Worm (Caenorhabditis elegans) whole organism, L1 larva: ENCODE data around the gene F52C9.3.

ENCODE experiments used
- C16A3.4 ChIP-seq: fragments of 150-350 bp; optimal IDR thresholded peaks from 2 replicates; lab custom pipeline; 2014; ENCODE audit warnings: missing biosample characterization, missing genetic modification characterization
- C34B4.2 ChIP-seq: sonication (generic microtip); optimal IDR thresholded peaks from 2 replicates; lab custom pipeline; 2017; ENCODE audit warnings: mild to moderate bottlenecking, missing genetic modification characterization, missing compliant biosample characterization
- F16B12.6 ChIP-seq: fragments of 150-350 bp; optimal IDR thresholded peaks from 2 replicates; lab custom pipeline; 2014; ENCODE audit warnings: missing biosample characterization, missing genetic modification characterization
- Y116A8C.19 ChIP-seq: sonication (generic microtip); optimal IDR thresholded peaks from 2 replicates; lab custom pipeline; 2016; ENCODE audit warnings: missing compliant biosample characterization, missing genetic modification characterization, borderline replicate concordance
- aha-1 ChIP-seq: fragments of 150-350 bp; optimal IDR thresholded peaks from 2 replicates; lab custom pipeline; 2014; ENCODE audit warnings: missing biosample characterization, missing genetic modification characterization
- blmp-1 ChIP-seq: fragments of 150-350 bp; optimal IDR thresholded peaks from 2 replicates; lab custom pipeline; 2014; ENCODE audit warnings: missing biosample characterization, missing genetic modification characterization
- ceh-63 ChIP-seq: fragments of 200-800 bp; sonication (Bioruptor generic); optimal IDR thresholded peaks from 2 replicates; lab custom pipeline; 2018; ENCODE audit warnings: mild to moderate bottlenecking, missing genetic modification characterization, missing compliant biosample characterization
- ceh-82 ChIP-seq, 3 experiments: fragments of 150-350 bp in 1 of 3; sonication (generic microtip) in 2 of 3; optimal IDR thresholded peaks; 2 replicates each; lab custom pipeline; 2014 to 2017; ENCODE audit warnings: missing biosample characterization in 3 of 3, missing genetic modification characterization in 3 of 3
- ceh-88 ChIP-seq: fragments of 200-800 bp; sonication (Bioruptor generic); IDR thresholded peaks from 2 replicates; pipeline ENCODE4 v1.3.6; 2022; ENCODE audit warnings: missing genetic modification characterization, missing compliant biosample characterization
- ceh-90 ChIP-seq: sonication (generic microtip); optimal IDR thresholded peaks from 2 replicates; lab custom pipeline; 2016; ENCODE audit warnings: missing genetic modification characterization, missing compliant biosample characterization
- efl-3 ChIP-seq: fragments of 200-800 bp; sonication (Bioruptor generic); optimal IDR thresholded peaks from 2 replicates; lab custom pipeline; 2018; ENCODE audit warnings: mild to moderate bottlenecking, missing genetic modification characterization, missing compliant biosample characterization
- egl-13 ChIP-seq: sonication (generic microtip); optimal IDR thresholded peaks from 2 replicates; lab custom pipeline; 2016; ENCODE audit warnings: missing genotype, missing genetic modification reagents, missing genetic modification characterization, missing compliant biosample characterization
- ets-5 ChIP-seq: fragments of 200-800 bp; sonication (Bioruptor generic); IDR thresholded peaks from 2 replicates; pipeline ENCODE4 v1.3.6; 2022; ENCODE audit warnings: missing genetic modification characterization, missing compliant biosample characterization
- fkh-8 ChIP-seq: sonication (generic microtip); optimal IDR thresholded peaks from 2 replicates; lab custom pipeline; 2016; ENCODE audit warnings: mild to moderate bottlenecking, missing genetic modification characterization, missing compliant biosample characterization
- hlh-17 ChIP-seq: fragments of 200-800 bp; sonication (Bioruptor generic); optimal IDR thresholded peaks from 2 replicates; lab custom pipeline; 2018; ENCODE audit warnings: missing genetic modification characterization, mild to moderate bottlenecking, missing compliant biosample characterization, moderate library complexity, borderline replicate concordance
- hlh-4 ChIP-seq: sonication (generic microtip); optimal IDR thresholded peaks from 2 replicates; lab custom pipeline; 2016; ENCODE audit warnings: mild to moderate bottlenecking, missing genetic modification characterization, missing compliant biosample characterization
- hpl-2 ChIP-seq: fragments of 150-350 bp; optimal IDR thresholded peaks from 2 replicates; lab custom pipeline; 2014; ENCODE audit warnings: missing biosample characterization, missing genetic modification reagents, missing genetic modification characterization
- irx-1 ChIP-seq: sonication (generic microtip); optimal IDR thresholded peaks from 2 replicates; lab custom pipeline; 2016; ENCODE audit warnings: missing genetic modification characterization, missing compliant biosample characterization
- lin-13 ChIP-seq: fragments of 150-350 bp; optimal IDR thresholded peaks from 2 replicates; lab custom pipeline; 2014; ENCODE audit warnings: missing biosample characterization, missing genetic modification reagents, missing genetic modification characterization
- lin-14 ChIP-seq: fragments of 200-800 bp; sonication (Bioruptor generic); optimal IDR thresholded peaks from 2 replicates; lab custom pipeline; 2018; ENCODE audit warnings: mild to moderate bottlenecking, missing genetic modification characterization, moderate library complexity, missing compliant biosample characterization
- lin-15B ChIP-seq: fragments of 150-350 bp; sonication (generic microtip); optimal IDR thresholded peaks from 3 replicates; lab custom pipeline; 2014; ENCODE audit warnings: missing biosample characterization, missing genetic modification characterization
- lin-35 ChIP-seq, 2 experiments: fragments of 150-350 bp; optimal IDR thresholded peaks; 2 replicates each; lab custom pipeline; 2014; ENCODE audit warnings: missing biosample characterization in 2 of 2, missing genetic modification characterization in 2 of 2, missing genetic modification reagents in 2 of 2
- lin-39 ChIP-seq: fragments of 150-350 bp; optimal IDR thresholded peaks from 2 replicates; lab custom pipeline; 2014; ENCODE audit warnings: missing biosample characterization, missing genetic modification reagents, missing genetic modification characterization
- lir-3 ChIP-seq: sonication (generic microtip); optimal IDR thresholded peaks from 2 replicates; lab custom pipeline; 2016; ENCODE audit warnings: mild to moderate bottlenecking, missing genetic modification characterization, moderate library complexity, missing compliant biosample characterization; ENCODE audit not compliant: poor library complexity
- lsy-2 ChIP-seq, 2 experiments: fragments of 150-350 bp; optimal IDR thresholded peaks; 2 replicates each; lab custom pipeline; 2014; ENCODE audit warnings: missing biosample characterization in 2 of 2, missing genetic modification characterization in 2 of 2
- mdl-1 ChIP-seq, 2 experiments: fragments of 150-350 bp; optimal IDR thresholded peaks; 2 replicates each; lab custom pipeline; 2014 to 2017; ENCODE audit warnings: missing biosample characterization in 2 of 2, missing genetic modification characterization in 2 of 2, inconsistent platforms in 1 of 2
- nhr-11 ChIP-seq: fragments of 150-350 bp; optimal IDR thresholded peaks from 2 replicates; lab custom pipeline; 2014; ENCODE audit warnings: missing biosample characterization, missing genetic modification characterization
- nhr-12 ChIP-seq: sonication (generic microtip); optimal IDR thresholded peaks from 2 replicates; lab custom pipeline; 2017; ENCODE audit warnings: missing biosample characterization, missing genetic modification characterization
- nhr-237 ChIP-seq: fragments of 150-350 bp; optimal IDR thresholded peaks from 2 replicates; lab custom pipeline; 2014; ENCODE audit warnings: missing biosample characterization, missing genetic modification characterization
- nhr-28 ChIP-seq: fragments of 150-350 bp; optimal IDR thresholded peaks from 2 replicates; lab custom pipeline; 2014; ENCODE audit warnings: missing biosample characterization, missing genetic modification characterization
- nhr-71 ChIP-seq: sonication (generic microtip); optimal IDR thresholded peaks from 2 replicates; lab custom pipeline; 2016; ENCODE audit warnings: mild to moderate bottlenecking, missing genetic modification characterization, moderate library complexity, missing compliant biosample characterization
- nhr-76 ChIP-seq: sonication (generic microtip); optimal IDR thresholded peaks from 2 replicates; lab custom pipeline; 2017; ENCODE audit warnings: missing biosample characterization, missing genetic modification characterization
- nhr-77 ChIP-seq: fragments of 150-350 bp; optimal IDR thresholded peaks from 2 replicates; lab custom pipeline; 2014; ENCODE audit warnings: missing biosample characterization, missing genetic modification characterization
- nhr-85 ChIP-seq: sonication (generic microtip); peaks from one replicate; lab custom pipeline; 2016; ENCODE audit warnings: missing genetic modification characterization, inconsistent platforms, missing compliant biosample characterization
- nhr-90 ChIP-seq: sonication (generic microtip); optimal IDR thresholded peaks from 2 replicates; lab custom pipeline; 2016; ENCODE audit warnings: mild to moderate bottlenecking, missing genetic modification characterization, missing compliant biosample characterization; ENCODE audit not compliant: poor library complexity
- pag-3 ChIP-seq: sonication (generic microtip); optimal IDR thresholded peaks from 2 replicates; lab custom pipeline; 2017; ENCODE audit warnings: missing genetic modification characterization, mild to moderate bottlenecking, missing compliant biosample characterization, antibody characterized with exemption, borderline replicate concordance; ENCODE audit not compliant: insufficient read depth
- pax-3 ChIP-seq: fragments of 200-800 bp; sonication (Bioruptor generic); optimal IDR thresholded peaks from 2 replicates; lab custom pipeline; 2018; ENCODE audit warnings: mild to moderate bottlenecking, missing genetic modification characterization, moderate library complexity, missing compliant biosample characterization
- pqm-1 ChIP-seq: sonication (generic microtip); optimal IDR thresholded peaks from 3 replicates; lab custom pipeline; 2017; ENCODE audit warnings: missing biosample characterization, missing genetic modification characterization
- rnt-1 ChIP-seq: sonication (generic microtip); optimal IDR thresholded peaks from 2 replicates; lab custom pipeline; 2016; ENCODE audit warnings: mild to moderate bottlenecking, missing genetic modification characterization, moderate library complexity, missing compliant biosample characterization
- snpc-4 ChIP-seq: fragments of 150-350 bp; optimal IDR thresholded peaks from 2 replicates; lab custom pipeline; 2014; ENCODE audit warnings: missing biosample characterization, missing genetic modification characterization
- snu-23 ChIP-seq: sonication (generic microtip); optimal IDR thresholded peaks from 2 replicates; lab custom pipeline; 2016; ENCODE audit warnings: missing genetic modification characterization, missing compliant biosample characterization
- sox-4 ChIP-seq: sonication (generic microtip); optimal IDR thresholded peaks from 2 replicates; lab custom pipeline; 2016; ENCODE audit warnings: missing genetic modification characterization, missing compliant biosample characterization
- sup-37 ChIP-seq: fragments of 200-800 bp; sonication (Bioruptor generic); optimal IDR thresholded peaks from 2 replicates; lab custom pipeline; 2018; ENCODE audit warnings: mild to moderate bottlenecking, missing genetic modification characterization, missing compliant biosample characterization
- swsn-7 ChIP-seq: sonication (generic microtip); optimal IDR thresholded peaks from 2 replicates; lab custom pipeline; 2016; ENCODE audit warnings: missing genetic modification characterization, missing compliant biosample characterization
- tbx-2 ChIP-seq: sonication (generic microtip); optimal IDR thresholded peaks from 2 replicates; lab custom pipeline; 2016; ENCODE audit warnings: missing genetic modification characterization, missing compliant biosample characterization
- tlp-1 ChIP-seq: fragments of 150-350 bp; optimal IDR thresholded peaks from 2 replicates; lab custom pipeline; 2014; ENCODE audit warnings: missing biosample characterization, missing genetic modification characterization
- unc-62 ChIP-seq: fragments of 150-350 bp; optimal IDR thresholded peaks from 2 replicates; lab custom pipeline; 2014; ENCODE audit warnings: missing biosample characterization, missing genetic modification reagents, missing genetic modification characterization
- unc-86 ChIP-seq: sonication (generic microtip); optimal IDR thresholded peaks from 2 replicates; lab custom pipeline; 2016; ENCODE audit warnings: missing genetic modification characterization, missing compliant biosample characterization
- vab-15 ChIP-seq: sonication (generic microtip); optimal IDR thresholded peaks from 2 replicates; lab custom pipeline; 2017; ENCODE audit warnings: missing genotype, mild to moderate bottlenecking, missing genetic modification characterization, missing compliant biosample characterization
- zag-1 ChIP-seq: fragments of 150-350 bp; optimal IDR thresholded peaks from 2 replicates; lab custom pipeline; 2014; ENCODE audit warnings: missing biosample characterization, missing genetic modification characterization
- zip-4 ChIP-seq: fragments of 200-800 bp; sonication (Bioruptor generic); optimal IDR thresholded peaks from 2 replicates; lab custom pipeline; 2018; ENCODE audit warnings: mild to moderate bottlenecking, missing genetic modification characterization, moderate library complexity, missing compliant biosample characterization
- ztf-11 ChIP-seq, 2 experiments: sonication (generic microtip); optimal IDR thresholded peaks; 2 replicates each; lab custom pipeline; 2016 to 2017; ENCODE audit warnings: missing genetic modification characterization in 2 of 2, missing biosample characterization in 1 of 2, missing compliant biosample characterization in 1 of 2
- ztf-4 ChIP-seq: fragments of 150-350 bp; optimal IDR thresholded peaks from 2 replicates; lab custom pipeline; 2014; ENCODE audit warnings: missing biosample characterization, missing genetic modification characterization

Gene F52C9.3

ce11 chrIII:5308278-5308677, 13.4 kb upstream of the F52C9.3 start, which contains the start of gene mog-3:
Gene mog-3, plus strand, starts transcription at chrIII:5308596.
- TF ChIP-seq nhr-90 (tag; lab: Kevin White, UChicago) (peak; percentile 81), efl-3 (GFP tag; lab: Kevin White, UChicago) (peak; percentile 49), swsn-7 (peak; percentile 65), tlp-1 (no peak), blmp-1 (tag; lab: Kevin White, UChicago) (peak; percentile 47), zag-1 (tag; lab: Kevin White, UChicago) (no peak), lir-3 (tag; lab: Kevin White, UChicago) (peak; percentile 90), nhr-71 (tag; lab: Kevin White, UChicago) (peak; percentile 83), lin-14 (GFP tag; lab: Kevin White, UChicago) (peak; percentile 58), unc-62 (GFP tag; lab: Kevin White, UChicago) (no peak), pag-3 (peak; percentile 55), tbx-2 (tag; lab: Kevin White, UChicago) (peak; percentile 84), egl-13 (tag; lab: Kevin White, UChicago) (peak; percentile 74), ztf-11 (tag; optimal IDR thresholded peaks at IDR 0.05; lab: Kevin White, UChicago) (peak in 1 of 2 experiments; percentile 80), fkh-8 (peak; percentile 74), ceh-82 (tag; optimal IDR thresholded peaks at IDR 0.05; lab: Kevin White, UChicago) (peak; percentile 11 to 66 (median 11)), lsy-2 (tag; optimal IDR thresholded peaks at IDR 0.05; lab: Kevin White, UChicago) (peak; percentile 62 to 82), nhr-77 (tag; lab: Kevin White, UChicago) (no peak), snu-23 (GFP tag; lab: Kevin White, UChicago) (peak; percentile 73), mdl-1 (tag; optimal IDR thresholded peaks at IDR 0.05; lab: Kevin White, UChicago) (peak in 1 of 2 experiments; percentile 32), rnt-1 (tag; lab: Kevin White, UChicago) (peak; percentile 98), ceh-63 (GFP tag; lab: Kevin White, UChicago) (no peak), Y116A8C.19 (tag; lab: Kevin White, UChicago) (peak; percentile 30), zip-4 (GFP tag; lab: Kevin White, UChicago) (no peak), hpl-2 (GFP tag; lab: Kevin White, UChicago) (no peak), hlh-4 (tag; lab: Kevin White, UChicago) (no peak), nhr-11 (tag; lab: Kevin White, UChicago) (no peak), pqm-1 (tag; lab: Kevin White, UChicago) (no peak), nhr-28 (no peak), hlh-17 (GFP tag; lab: Kevin White, UChicago) (no peak), lin-13 (peak; percentile 29), ets-5 (GFP tag; lab: Robert Waterston, UW) (no peak), irx-1 (peak; percentile 72), C16A3.4 (peak; percentile 40), pax-3 (tag; lab: Kevin White, UChicago) (peak; percentile 77), lin-15B (peak; percentile 7), aha-1 (no peak), C34B4.2 (tag; lab: Kevin White, UChicago) (no peak), vab-15 (tag; lab: Kevin White, UChicago) (peak; percentile 55), ceh-90 (tag; lab: Kevin White, UChicago) (peak; percentile 90), nhr-85 (tag; lab: Kevin White, UChicago) (peak; percentile 85), sup-37 (GFP tag; lab: Kevin White, UChicago) (no peak), nhr-237 (tag; lab: Kevin White, UChicago) (no peak), snpc-4 (tag; lab: Kevin White, UChicago) (peak; percentile 21), F16B12.6 (tag; lab: Kevin White, UChicago) (no peak), ztf-4 (peak; percentile 23), ceh-88 (GFP tag; lab: Robert Waterston, UW) (no peak), nhr-12 (tag; lab: Kevin White, UChicago) (no peak), lin-35 (GFP tag; optimal IDR thresholded peaks at IDR 0.05; lab: Kevin White, UChicago) (peak; percentile 91 to 96), nhr-76 (tag; lab: Kevin White, UChicago) (no peak), sox-4 (tag; lab: Kevin White, UChicago) (peak; percentile 69), unc-86 (tag; lab: Kevin White, UChicago) (peak; percentile 67), lin-39 (tag; lab: Kevin White, UChicago) (peak; percentile 27)
